Fruit fly (Drosophila melanogaster): Measurements from ENCODE around the gene neo.

neo gene

DNA sequence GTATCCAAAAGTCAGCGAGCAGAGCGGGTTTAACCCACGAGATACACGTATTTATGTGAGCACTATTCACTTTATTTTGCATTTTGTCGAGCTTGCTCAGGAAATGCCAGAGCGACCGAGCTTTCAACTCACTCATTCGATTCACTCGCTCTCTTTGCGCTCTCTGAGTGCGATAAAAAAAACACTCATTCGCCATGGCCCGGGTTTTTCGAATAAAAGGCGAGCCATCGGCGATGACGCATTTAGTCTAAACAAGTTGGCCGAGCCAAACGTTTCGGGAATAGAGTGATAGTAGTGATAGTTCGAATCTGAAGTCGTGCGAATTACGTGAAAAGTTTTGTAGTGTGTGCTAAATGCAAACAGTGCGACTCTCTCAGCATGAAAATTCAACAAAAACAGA, 36.6 kb upstream of the neo start (continued):
- no peak for TF ChIP-seq E2f1 (GFP tag; IDR thresholded peaks at IDR 0.05)
- no peak; the same call in 2 of the 3 replicates for TF ChIP-seq otp (GFP tag; IDR thresholded peaks at IDR 0.05)
- no peak; the same call in 1 of the 2 replicates for TF ChIP-seq CG31224 (GFP tag; IDR thresholded peaks at IDR 0.05)
- no peak for TF ChIP-seq p53 (GFP tag; optimal IDR thresholded peaks at IDR 0.05)
- peak; percentile 29 for TF ChIP-seq PHDP (tag; optimal IDR thresholded peaks at IDR 0.05)
- TF ChIP-seq Med (GFP tag): peak; percentile 64
- TF ChIP-seq CG15601 (tag; optimal IDR thresholded peaks at IDR 0.05): no peak
- no peak for TF ChIP-seq zfh2 (GFP tag; optimal IDR thresholded peaks at IDR 0.05)
- TF ChIP-seq Stat92E (GFP tag; optimal IDR thresholded peaks at IDR 0.05): no peak
- no peak for TF ChIP-seq CG8765 (GFP tag; IDR thresholded peaks at IDR 0.05)
- TF ChIP-seq CG8388 (GFP tag; optimal IDR thresholded peaks at IDR 0.05): no peak
- TF ChIP-seq CG8089 (GFP tag; optimal IDR thresholded peaks at IDR 0.05): no peak
- TF ChIP-seq Kr (GFP tag; optimal IDR thresholded peaks at IDR 0.05): no peak
- TF ChIP-seq sd (tag; optimal IDR thresholded peaks at IDR 0.05): peak; percentile 30
- TF ChIP-seq CG7987 (GFP tag; optimal IDR thresholded peaks at IDR 0.05): peak; percentile 64
- TF ChIP-seq CG11723 (GFP tag; optimal IDR thresholded peaks at IDR 0.05): no peak
- no peak for TF ChIP-seq YL-1 (GFP tag; optimal IDR thresholded peaks at IDR 0.05)
- peak; percentile 74 for TF ChIP-seq Deaf1 (tag; optimal IDR thresholded peaks at IDR 0.05)
- TF ChIP-seq Eip74EF (GFP tag; optimal IDR thresholded peaks at IDR 0.05): no peak
- peak; percentile 59 for TF ChIP-seq ash1 (GFP tag; optimal IDR thresholded peaks at IDR 0.05)
- no peak for TF ChIP-seq CG7556 (GFP tag; optimal IDR thresholded peaks at IDR 0.05)
- TF ChIP-seq HHEX (GFP tag; optimal IDR thresholded peaks at IDR 0.05): peak; percentile 31
- TF ChIP-seq zf30C (GFP tag; optimal IDR thresholded peaks at IDR 0.05): no peak
- TF ChIP-seq CG11093 (GFP tag; IDR thresholded peaks at IDR 0.05): no peak
- no peak for TF ChIP-seq CG18764 (GFP tag; optimal IDR thresholded peaks at IDR 0.05)
- TF ChIP-seq dmrt99B (tag; optimal IDR thresholded peaks at IDR 0.05): peak; percentile 24
- TF ChIP-seq CG43689 (GFP tag; IDR thresholded peaks at IDR 0.05): no peak
- TF ChIP-seq Camta (GFP tag; optimal IDR thresholded peaks at IDR 0.05): no peak
- TF ChIP-seq vnd (GFP tag; IDR thresholded peaks at IDR 0.05; ENCODE audit: partially characterized antibody): no peak
- no peak for TF ChIP-seq trh (GFP tag; optimal IDR thresholded peaks at IDR 0.05)
- peak; percentile 12 for TF ChIP-seq CG1233 (GFP tag; optimal IDR thresholded peaks at IDR 0.05)
- TF ChIP-seq gfzf (GFP tag; optimal IDR thresholded peaks at IDR 0.05): no peak
- TF ChIP-seq gro (GFP tag; optimal IDR thresholded peaks at IDR 0.05): peak; percentile 42
- TF ChIP-seq CG3847 (GFP tag; IDR thresholded peaks at IDR 0.05): no peak
- TF ChIP-seq sug (tag; optimal IDR thresholded peaks at IDR 0.05): no peak
- TF ChIP-seq CG10147 (GFP tag; optimal IDR thresholded peaks at IDR 0.05): peak; percentile 2
- TF ChIP-seq CG8281 (tag; optimal IDR thresholded peaks at IDR 0.05): no peak
- TF ChIP-seq CG2116 (GFP tag; optimal IDR thresholded peaks at IDR 0.05): no peak
- no peak for TF ChIP-seq eyg (GFP tag; optimal IDR thresholded peaks at IDR 0.05)
- no peak for TF ChIP-seq nau (GFP tag; optimal IDR thresholded peaks at IDR 0.05)
- TF ChIP-seq Ravus (GFP tag; IDR thresholded peaks at IDR 0.05): no peak
- TF ChIP-seq en (GFP tag; optimal IDR thresholded peaks at IDR 0.05): no peak
- peak; percentile 39 for TF ChIP-seq CG17385 (GFP tag; optimal IDR thresholded peaks at IDR 0.05)
- no peak for TF ChIP-seq CG15479 (GFP tag; optimal IDR thresholded peaks at IDR 0.05)
- no peak for TF ChIP-seq jumu (GFP tag; optimal IDR thresholded peaks at IDR 0.05)
- no peak for TF ChIP-seq CG13123 (GFP tag; optimal IDR thresholded peaks at IDR 0.05)
- no peak for TF ChIP-seq Xbp1 (GFP tag; optimal IDR thresholded peaks at IDR 0.05)
- no peak for TF ChIP-seq ac (GFP tag; optimal IDR thresholded peaks at IDR 0.05)
- no peak for TF ChIP-seq Lpt (GFP tag; optimal IDR thresholded peaks at IDR 0.05)
- TF ChIP-seq Lim3 (GFP tag; IDR thresholded peaks at IDR 0.05): no peak
- TF ChIP-seq CG10979 (tag; optimal IDR thresholded peaks at IDR 0.05): no peak

All from whole organism, embryonic.